Worm (Caenorhabditis elegans): ENCODE measurements around the gene ife-1.

Gene ife-1

ce11 chrIII:13344538-13345136 is 1.4 kb downstream of the ife-1 start, which contains the start of gene acaa-2 (continued):
- TF ChIP-seq duxl-1 (tag; optimal IDR thresholded peaks at IDR 0.05; ENCODE audit: poor library complexity) (peak; percentile 31), lim-7 (GFP tag; IDR thresholded peaks at IDR 0.05) (no peak), lin-38 (GFP tag; IDR thresholded peaks at IDR 0.05) (peak; percentile 18; the same call in 1 of the 2 replicates), F10B5.3 (tag; optimal IDR thresholded peaks at IDR 0.05) (no peak), fkh-10 (GFP tag; optimal IDR thresholded peaks at IDR 0.05) (no peak), nhr-41 (GFP tag; IDR thresholded peaks at IDR 0.05) (no peak), snpc-1.2 (GFP tag; IDR thresholded peaks at IDR 0.05) (0 out of 2 replicates have a peak, but pooled peaks have one; percentile 36), mep-1 (tag; optimal IDR thresholded peaks at IDR 0.05) (peak; percentile 49), lin-15B (tag; optimal IDR thresholded peaks at IDR 0.05) (no peak), nhr-76 (tag; optimal IDR thresholded peaks at IDR 0.05) (no peak), unc-39 (tag; optimal IDR thresholded peaks at IDR 0.05) (no peak), dmd-6 (GFP tag; IDR thresholded peaks at IDR 0.05) (peak; percentile 40; the same call in 1 of the 2 replicates), nhr-28 (tag; optimal IDR thresholded peaks at IDR 0.05) (peak; percentile 100)

- TF ChIP-seq madf-5 (GFP tag; IDR thresholded peaks at IDR 0.05) (no peak), tra-1 (GFP tag; IDR thresholded peaks at IDR 0.05) (0 out of 2 replicates have a peak, but pooled peaks have one; percentile 24), ztf-7 (tag; optimal IDR thresholded peaks at IDR 0.05) (no peak), dve-1 (tag; optimal IDR thresholded peaks at IDR 0.05; ENCODE audit: insufficient read depth) (peak; percentile 17), saeg-2 (GFP tag; IDR thresholded peaks at IDR 0.05) (no peak), daf-8 (GFP tag; IDR thresholded peaks at IDR 0.05) (no peak), T20F7.1 (GFP tag; optimal IDR thresholded peaks at IDR 0.05) (no peak), hlh-11 (tag; optimal IDR thresholded peaks at IDR 0.05) (peak; percentile 25), zip-2 (tag; optimal IDR thresholded peaks at IDR 0.05) (no peak), Y5F2A.4 (GFP tag; optimal IDR thresholded peaks at IDR 0.05) (no peak), mep-1 (tag; optimal IDR thresholded peaks at IDR 0.05) (peak; percentile 44), mxl-3 (GFP tag; optimal IDR thresholded peaks at IDR 0.05) (no peak), ceh-32 (tag; optimal IDR thresholded peaks at IDR 0.05; ENCODE audit: poor library complexity) (no peak), dmd-6 (GFP tag; IDR thresholded peaks at IDR 0.05) (no peak), php-3 (GFP tag; IDR thresholded peaks at IDR 0.05) (0 out of 2 replicates have a peak, but pooled peaks have one; percentile 11), snpc-1.2 (GFP tag; IDR thresholded peaks at IDR 0.05) (no peak), egl-27 (tag; optimal IDR thresholded peaks at IDR 0.05) (no peak)
These were observed 3.6 kb downstream of the ife-1 start, which contains the start of gene mtm-6 for ce11 chrIII:13346785-13347184. Gene mtm-6 (plus strand): TSS chrIII:13347085.

DNA sequence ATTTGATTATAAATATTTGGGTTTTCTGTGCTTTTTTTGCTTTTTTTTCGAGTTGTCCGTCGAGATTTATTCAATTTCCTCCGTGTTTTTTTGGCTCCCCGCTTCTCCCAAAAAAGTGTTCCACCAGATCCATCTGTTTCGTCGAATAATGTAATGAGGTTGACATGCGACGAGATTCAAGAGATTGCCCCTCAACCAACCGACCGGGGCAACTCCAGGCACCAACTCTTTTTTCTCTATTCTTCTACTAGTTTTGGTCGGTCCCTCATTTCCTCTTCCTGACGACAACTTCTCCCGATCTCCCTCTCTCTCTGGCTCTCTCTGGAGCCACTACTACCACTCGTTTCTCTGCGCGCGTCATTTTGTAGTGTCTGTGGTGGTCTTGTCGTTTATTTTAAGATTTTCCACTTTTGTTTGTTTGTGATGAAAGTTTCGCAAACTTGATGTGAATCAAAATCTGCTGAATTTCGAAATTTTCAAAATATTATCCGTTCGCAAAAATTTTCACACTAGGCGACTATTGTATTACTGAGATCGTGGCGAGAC is 4.6 kb downstream of the ife-1 start:
- TF ChIP-seq R02D3.7 (tag; optimal IDR thresholded peaks at IDR 0.05) (no peak), aly-2 (tag; optimal IDR thresholded peaks at IDR 0.05) (no peak), madf-5 (GFP tag; IDR thresholded peaks at IDR 0.05) (no peak), unc-62 (GFP tag; optimal IDR thresholded peaks at IDR 0.05 in 1 of 2) (peak in 1 of 2 experiments; percentile 63), unc-62 (tag; optimal IDR thresholded peaks at IDR 0.05) (no peak), jun-1 (tag; optimal IDR thresholded peaks at IDR 0.05) (no peak), lin-38 (GFP tag; IDR thresholded peaks at IDR 0.05) (no peak), lsy-2 (tag; optimal IDR thresholded peaks at IDR 0.05) (peak in 1 of 2 experiments; percentile 10), spr-1 (tag; optimal IDR thresholded peaks at IDR 0.05) (no peak), rbr-2 (tag; optimal IDR thresholded peaks at IDR 0.05) (peak; percentile 32)

DNA sequence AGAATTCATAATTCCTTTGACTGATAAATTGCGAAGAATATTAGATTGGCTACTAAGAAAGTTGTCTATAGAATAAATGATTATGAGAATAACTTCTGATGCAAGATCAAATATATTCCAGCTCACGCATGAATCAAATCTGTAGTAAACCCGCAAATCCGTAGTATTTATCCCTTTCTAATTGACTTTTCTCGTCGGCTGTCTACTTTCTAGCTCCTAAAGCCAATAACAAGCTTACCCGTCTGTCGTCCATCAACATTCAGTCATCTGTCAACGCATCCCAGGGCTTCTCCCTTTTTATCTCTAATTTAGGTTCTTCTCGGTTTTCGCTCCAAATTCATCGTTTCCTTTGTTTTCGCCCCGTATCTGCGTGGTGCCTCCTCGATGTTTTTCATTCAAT is 5.7 kb downstream of the ife-1 start:
- no peak for TF ChIP-seq mdt-29 (GFP tag; IDR thresholded peaks at IDR 0.05)
- no peak for TF ChIP-seq zag-1 (tag; optimal IDR thresholded peaks at IDR 0.05)
- TF ChIP-seq dmd-6 (GFP tag; IDR thresholded peaks at IDR 0.05), result no peak
- no peak for TF ChIP-seq Y105C5A.15 (GFP tag; IDR thresholded peaks at IDR 0.05)
- TF ChIP-seq rbr-2 (tag; optimal IDR thresholded peaks at IDR 0.05), result peak; percentile 36
- no peak for TF ChIP-seq nhr-42 (GFP tag; IDR thresholded peaks at IDR 0.05)
- no peak for TF ChIP-seq ces-1 (GFP tag; optimal IDR thresholded peaks at IDR 0.05)
- TF ChIP-seq nhr-25 (tag; optimal IDR thresholded peaks at IDR 0.05; ENCODE audit: borderline replicate concordance, insufficient read depth), result no peak
- TF ChIP-seq lin-38 (GFP tag; IDR thresholded peaks at IDR 0.05), result no peak
- TF ChIP-seq unc-62 (GFP tag; optimal IDR thresholded peaks at IDR 0.05 in 1 of 2), result peak in 1 of 2 experiments; percentile 28
- no peak for TF ChIP-seq unc-62 (tag; optimal IDR thresholded peaks at IDR 0.05)
- no peak for TF ChIP-seq gei-8 (GFP tag; optimal IDR thresholded peaks at IDR 0.05)
